Worm (Caenorhabditis elegans): ENCODE measurements around the gene gtap-2.

ce11 chrIII:9780665-9781304, 27.6 kb upstream of the gtap-2 start, which contains the start of gene vha-1:
- TF ChIP-seq zip-8 (tag; optimal IDR thresholded peaks at IDR 0.05) (no peak), unc-120 (tag; optimal IDR thresholded peaks at IDR 0.05; ENCODE audit: poor library complexity, severe bottlenecking) (peak; percentile 82), snpc-4 (tag; optimal IDR thresholded peaks at IDR 0.05) (no peak), unc-39 (tag; optimal IDR thresholded peaks at IDR 0.05) (no peak), mls-2 (tag; optimal IDR thresholded peaks at IDR 0.05) (no peak), nhr-28 (tag; optimal IDR thresholded peaks at IDR 0.05) (no peak), mep-1 (tag; optimal IDR thresholded peaks at IDR 0.05) (peak; percentile 94), unc-62 (GFP tag; optimal IDR thresholded peaks at IDR 0.05) (peak; percentile 60), ham-2 (GFP tag; optimal IDR thresholded peaks at IDR 0.05) (no peak), ceh-43 (GFP tag; optimal IDR thresholded peaks at IDR 0.05) (no peak), ztf-11 (tag; optimal IDR thresholded peaks at IDR 0.05) (no peak), elt-1 (tag; optimal IDR thresholded peaks at IDR 0.05; ENCODE audit: borderline replicate concordance, insufficient read depth) (no peak), sem-2 (GFP tag; optimal IDR thresholded peaks at IDR 0.05) (no peak), blmp-1 (tag; optimal IDR thresholded peaks at IDR 0.05) (no peak)

Data from whole organism, mixed stage, embryonic.